Fruit fly (Drosophila melanogaster) whole organism, embryonic: ENCODE results near the gene Naa80.

ENCODE experiments used
- ATbp ChIP-seq: fragments of 200-800 bp; sonication (Bioruptor generic); optimal IDR thresholded peaks from 2 replicates; lab custom pipeline; 2017; ENCODE audit warnings: missing biosample characterization, mild to moderate bottlenecking, missing genetic modification characterization, missing genetic modification reagents
- Asciz ChIP-seq: fragments of 200-800 bp; sonication (Bioruptor generic); optimal IDR thresholded peaks from 2 replicates; lab custom pipeline; 2017; ENCODE audit warnings: missing biosample characterization, mild to moderate bottlenecking, missing genetic modification characterization, missing genetic modification reagents
- Bdp1 ChIP-seq: fragments of 200-800 bp; sonication (Bioruptor generic); optimal IDR thresholded peaks from 3 replicates; lab custom pipeline; 2016; ENCODE audit warnings: missing biosample characterization, missing genetic modification characterization
- CG10366 ChIP-seq: fragments of 200-800 bp; sonication (Bioruptor generic); IDR thresholded peaks from 2 replicates; pipeline ENCODE4 v1.3.6; 2022; ENCODE audit warnings: missing biosample characterization, missing genetic modification characterization
- CG10565 ChIP-seq: fragments of 200-800 bp; sonication (Bioruptor generic); optimal IDR thresholded peaks from 3 replicates; lab custom pipeline; 2016; ENCODE audit warnings: missing biosample characterization, mild to moderate bottlenecking, missing genetic modification characterization
- CG10959 ChIP-seq: fragments of 200-800 bp; sonication (Bioruptor generic); IDR thresholded peaks from 2 replicates; pipeline ENCODE4 v1.3.6; 2022; ENCODE audit warnings: missing biosample characterization, missing genetic modification characterization
- CG10979 ChIP-seq: fragments of 200-800 bp; sonication (Bioruptor generic); optimal IDR thresholded peaks from 2 replicates; lab custom pipeline; 2018; ENCODE audit warnings: missing biosample characterization, mild to moderate bottlenecking, missing genetic modification characterization, moderate library complexity
- CG12104 ChIP-seq: fragments of 200-800 bp; sonication (Bioruptor generic); optimal IDR thresholded peaks from 3 replicates; lab custom pipeline; 2016; ENCODE audit warnings: missing biosample characterization, missing genetic modification characterization
- CG14050 ChIP-seq: fragments of 200-800 bp; sonication (Bioruptor generic); IDR thresholded peaks from 3 replicates; pipeline ENCODE4 v1.3.6; 2022; ENCODE audit warnings: missing biosample characterization, missing genetic modification characterization
- CG16815 ChIP-seq: fragments of 200-800 bp; sonication (Bioruptor generic); optimal IDR thresholded peaks from 3 replicates; lab custom pipeline; 2017; ENCODE audit warnings: missing biosample characterization, mild to moderate bottlenecking, missing genetic modification characterization
- CG17802 ChIP-seq: fragments of 200-800 bp; sonication (Bioruptor generic); optimal IDR thresholded peaks from 2 replicates; lab custom pipeline; 2018; ENCODE audit warnings: missing biosample characterization, mild to moderate bottlenecking, missing genetic modification characterization, moderate library complexity
- CG18764 ChIP-seq: fragments of 200-800 bp; sonication (Bioruptor generic); optimal IDR thresholded peaks from 3 replicates; lab custom pipeline; 2016; ENCODE audit warnings: missing biosample characterization, missing genetic modification characterization
- CG2120 ChIP-seq: fragments of 200-800 bp; sonication (Bioruptor generic); optimal IDR thresholded peaks from 3 replicates; lab custom pipeline; 2016; ENCODE audit warnings: missing biosample characterization, missing genetic modification characterization
- CG2202 ChIP-seq: fragments of 200-800 bp; sonication (Bioruptor generic); optimal IDR thresholded peaks from 2 replicates; lab custom pipeline; 2018; ENCODE audit warnings: missing biosample characterization, mild to moderate bottlenecking, missing genetic modification characterization
- CG2889 ChIP-seq: fragments of 200-800 bp; sonication (Bioruptor generic); IDR thresholded peaks from 3 replicates; pipeline ENCODE4 v1.3.6; 2022; ENCODE audit warnings: missing biosample characterization, missing genetic modification characterization
- CG4424 ChIP-seq: fragments of 200-800 bp; sonication (Bioruptor generic); optimal IDR thresholded peaks from 3 replicates; lab custom pipeline; 2016; ENCODE audit warnings: missing biosample characterization, missing genetic modification characterization
- CG6689 ChIP-seq: fragments of 200-800 bp; sonication (Bioruptor generic); IDR thresholded peaks from 2 replicates; pipeline ENCODE4 v1.3.6; 2022; ENCODE audit warnings: missing biosample characterization, missing genetic modification characterization
- CG6813 ChIP-seq: fragments of 200-800 bp; sonication (Bioruptor generic); optimal IDR thresholded peaks from 2 replicates; lab custom pipeline; 2017; ENCODE audit warnings: missing biosample characterization, missing genetic modification characterization, mild to moderate bottlenecking, moderate library complexity, missing genetic modification reagents
- CG8359 ChIP-seq: fragments of 200-800 bp; sonication (Bioruptor generic); optimal IDR thresholded peaks from 2 replicates; lab custom pipeline; 2017; ENCODE audit warnings: missing biosample characterization, mild to moderate bottlenecking, missing genetic modification characterization, borderline replicate concordance
- CG9437 ChIP-seq: fragments of 200-800 bp; sonication (Bioruptor generic); optimal IDR thresholded peaks from 2 replicates; lab custom pipeline; 2018; ENCODE audit warnings: missing biosample characterization, mild to moderate bottlenecking, missing genetic modification characterization
- Fer1 ChIP-seq: fragments of 200-800 bp; sonication (Bioruptor generic); optimal IDR thresholded peaks from 2 replicates; lab custom pipeline; 2017; ENCODE audit warnings: missing biosample characterization, mild to moderate bottlenecking, missing genetic modification characterization
- H15 ChIP-seq: fragments of 200-800 bp; sonication (Bioruptor generic); IDR thresholded peaks from 3 replicates; pipeline ENCODE4 v1.3.6; 2022; ENCODE audit warnings: missing biosample characterization, missing genetic modification characterization
- HLH3B ChIP-seq: fragments of 200-800 bp; sonication (Bioruptor generic); IDR thresholded peaks from 2 replicates; pipeline ENCODE4 v1.3.6; 2022; ENCODE audit warnings: missing biosample characterization, missing genetic modification characterization
- HLHmδ ChIP-seq: fragments of 200-800 bp; sonication (Bioruptor generic); optimal IDR thresholded peaks from 2 replicates; lab custom pipeline; 2018; ENCODE audit warnings: missing biosample characterization, mild to moderate bottlenecking, missing genetic modification characterization, moderate library complexity
- HmgZ ChIP-seq: fragments of 200-800 bp; sonication (Bioruptor generic); optimal IDR thresholded peaks from 2 replicates; lab custom pipeline; 2018; ENCODE audit warnings: missing biosample characterization, mild to moderate bottlenecking, missing genetic modification characterization
- Hmx ChIP-seq: fragments of 200-800 bp; sonication (Bioruptor generic); optimal IDR thresholded peaks from 2 replicates; lab custom pipeline; 2016; ENCODE audit warnings: missing biosample characterization, missing genetic modification characterization
- Hr78 ChIP-seq, 2 experiments: fragments of 200-800 bp in 1 of 2; fragments of >200 bp in 1 of 2; sonication (Bioruptor generic) in 1 of 2; optimal IDR thresholded peaks; 2 replicates each; lab custom pipeline; 2017 to 2019; ENCODE audit warnings: missing biosample characterization in 2 of 2, missing genetic modification characterization in 2 of 2, mild to moderate bottlenecking in 1 of 2, moderate library complexity in 1 of 2
- Lpt ChIP-seq: fragments of >200 bp; optimal IDR thresholded peaks from 2 replicates; lab custom pipeline; 2018; ENCODE audit warnings: missing biosample characterization, missing genetic modification characterization
- Nf-YB ChIP-seq: fragments of 200-800 bp; sonication (Bioruptor generic); optimal IDR thresholded peaks from 3 replicates; lab custom pipeline; 2019; ENCODE audit warnings: missing biosample characterization, mild to moderate bottlenecking, missing genetic modification characterization, moderate library complexity
- Xbp1 ChIP-seq: fragments of 200-800 bp; sonication (Bioruptor generic); optimal IDR thresholded peaks from 3 replicates; lab custom pipeline; 2016; ENCODE audit warnings: missing biosample characterization, mild to moderate bottlenecking, missing genetic modification characterization
- ab ChIP-seq: fragments of 200-800 bp; sonication (Bioruptor generic); optimal IDR thresholded peaks from 2 replicates; lab custom pipeline; 2016; ENCODE audit warnings: missing biosample characterization, missing genetic modification characterization
- crol ChIP-seq: fragments of 200-800 bp; sonication (Bioruptor generic); IDR thresholded peaks from 2 replicates; pipeline ENCODE4 v1.3.6; 2022; ENCODE audit warnings: missing biosample characterization, missing genetic modification characterization
- danr ChIP-seq: fragments of 200-800 bp; sonication (Bioruptor generic); IDR thresholded peaks from 2 replicates; pipeline ENCODE4 v1.3.6; 2022; ENCODE audit warnings: missing biosample characterization, missing genetic modification characterization
- fd96Cb ChIP-seq: fragments of 200-800 bp; sonication (Bioruptor generic); optimal IDR thresholded peaks from 2 replicates; lab custom pipeline; 2018; ENCODE audit warnings: missing biosample characterization, mild to moderate bottlenecking, missing genetic modification characterization, moderate library complexity
- grau ChIP-seq: fragments of 200-800 bp; optimal IDR thresholded peaks from 3 replicates; lab custom pipeline; 2019; ENCODE audit warnings: missing biosample characterization, mild to moderate bottlenecking, missing genetic modification characterization, moderate library complexity
- hb ChIP-seq: fragments of 200-800 bp; sonication (Bioruptor generic); IDR thresholded peaks from 3 replicates; pipeline ENCODE4 v1.3.6; 2022; ENCODE audit warnings: missing biosample characterization, missing genetic modification characterization; ENCODE audit not compliant: partially characterized antibody
- hbn ChIP-seq: fragments of 200-800 bp; sonication (Bioruptor generic); IDR thresholded peaks from 2 replicates; pipeline ENCODE4 v1.3.6; 2022; ENCODE audit warnings: missing biosample characterization, missing genetic modification characterization; ENCODE audit not compliant: partially characterized antibody
- hkb ChIP-seq, 2 experiments: fragments of 200-800 bp in 1 of 2; fragments of >200 bp in 1 of 2; sonication (Bioruptor generic) in 1 of 2; IDR thresholded peaks in 1 of 2; optimal IDR thresholded peaks in 1 of 2; 2 replicates each; pipeline versions ENCODE4 v1.3.6 to Lab custom; 2017 to 2022; ENCODE audit warnings: missing biosample characterization in 1 of 2, missing genetic modification characterization in 1 of 2
- nerfin-1 ChIP-seq: fragments of 200-800 bp; sonication (Bioruptor generic); optimal IDR thresholded peaks from 3 replicates; lab custom pipeline; 2019; ENCODE audit warnings: missing biosample characterization, mild to moderate bottlenecking, missing genetic modification characterization, moderate library complexity
- p53 ChIP-seq: fragments of 200-800 bp; sonication (Bioruptor generic); optimal IDR thresholded peaks from 2 replicates; lab custom pipeline; 2016; ENCODE audit warnings: missing biosample characterization, missing genetic modification characterization
- peb ChIP-seq: fragments of 200-800 bp; sonication (Bioruptor generic); IDR thresholded peaks from 2 replicates; pipeline ENCODE4 v1.3.6; 2022; ENCODE audit warnings: missing biosample characterization, missing genetic modification characterization
- pnt ChIP-seq: fragments of 200-800 bp; sonication (Bioruptor generic); optimal IDR thresholded peaks from 3 replicates; lab custom pipeline; 2016; ENCODE audit warnings: missing biosample characterization, missing genetic modification characterization
- pros ChIP-seq: fragments of 200-800 bp; sonication (Bioruptor generic); optimal IDR thresholded peaks from 3 replicates; lab custom pipeline; 2019; ENCODE audit warnings: missing biosample characterization, mild to moderate bottlenecking, missing genetic modification characterization, moderate library complexity
- row ChIP-seq: fragments of 200-800 bp; sonication (Bioruptor generic); IDR thresholded peaks from 3 replicates; pipeline ENCODE4 v1.3.6; 2022; ENCODE audit warnings: missing biosample characterization, missing genetic modification characterization
- salm ChIP-seq: fragments of 200-800 bp; sonication (Bioruptor generic); optimal IDR thresholded peaks from 2 replicates; lab custom pipeline; 2018; ENCODE audit warnings: missing biosample characterization, mild to moderate bottlenecking, missing genetic modification characterization
- sob ChIP-seq: fragments of 200-800 bp; sonication (Bioruptor generic); IDR thresholded peaks from 2 replicates; pipeline ENCODE4 v1.3.6; 2022; ENCODE audit warnings: missing biosample characterization, missing genetic modification characterization
- sug ChIP-seq: fragments of 200-800 bp; optimal IDR thresholded peaks from 2 replicates; lab custom pipeline; 2019; ENCODE audit warnings: missing biosample characterization, mild to moderate bottlenecking, missing genetic modification characterization, moderate library complexity
- tx ChIP-seq: fragments of 200-800 bp; sonication (Bioruptor generic); optimal IDR thresholded peaks from 2 replicates; lab custom pipeline; 2016; ENCODE audit warnings: missing biosample characterization, missing genetic modification characterization
- vnd ChIP-seq: fragments of 200-800 bp; sonication (Bioruptor generic); IDR thresholded peaks from 3 replicates; pipeline ENCODE4 v1.3.6; 2022; ENCODE audit warnings: missing biosample characterization, missing genetic modification characterization; ENCODE audit not compliant: partially characterized antibody
- wdn ChIP-seq: fragments of 200-800 bp; sonication (Bioruptor generic); IDR thresholded peaks from 2 replicates; pipeline ENCODE4 v1.3.6; 2022; ENCODE audit warnings: missing biosample characterization, missing genetic modification characterization

Gene Naa80

DNA sequence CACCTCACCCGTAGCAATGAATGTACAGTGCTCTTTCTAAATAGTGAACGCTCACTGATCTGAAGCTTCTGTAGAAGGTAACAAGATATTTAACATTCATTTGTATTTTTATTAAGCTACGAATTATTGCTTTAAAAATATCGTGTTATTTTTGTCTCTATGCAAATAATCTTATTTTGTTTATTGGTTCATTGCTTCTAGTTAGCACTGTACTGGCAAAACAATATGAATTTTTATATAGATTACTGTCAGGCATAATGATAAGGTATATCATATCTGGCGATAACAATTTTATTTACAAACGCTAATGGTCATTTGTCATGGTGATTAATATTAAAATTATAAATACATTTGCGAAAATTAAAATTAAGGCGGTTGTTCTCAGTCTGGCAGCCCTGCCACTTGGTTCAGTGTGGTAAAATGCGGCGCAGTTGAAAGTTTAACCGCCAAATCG is 3.9 kb downstream of the Naa80 start, which contains the start of gene CG9471 (continued):
- TF ChIP-seq pros (GFP tag; lab: Kevin White, UChicago) (no peak), tx (GFP tag; lab: Kevin White, UChicago) (peak; percentile 88), CG17802 (peak; percentile 50), HmgZ (tag; lab: Kevin White, UChicago) (peak; percentile 96), CG4424 (peak; percentile 91), crol (GFP tag; lab: Robert Waterston, UW) (0 out of 2 replicates have a peak, but pooled peaks have one; percentile 6), CG10979 (tag; lab: Kevin White, UChicago) (peak; percentile 86), CG12104 (GFP tag; lab: Kevin White, UChicago) (peak; percentile 85), pnt (GFP tag; lab: Kevin White, UChicago) (peak; percentile 89), sob (peak; percentile 94), Asciz (GFP tag; lab: Kevin White, UChicago) (peak; percentile 81), CG2889 (GFP tag; lab: Robert Waterston, UW) (peak; percentile 89), hb (GFP tag; lab: Robert Waterston, UW) (no peak), Bdp1 (GFP tag; lab: Kevin White, UChicago) (peak; percentile 78), CG9437 (GFP tag; lab: Kevin White, UChicago) (peak; percentile 82), Lpt (GFP tag; lab: Kevin White, UChicago) (no peak), CG10959 (GFP tag; lab: Robert Waterston, UW) (peak; percentile 81), CG10366 (peak; percentile 93), fd96Cb (tag; lab: Kevin White, UChicago) (peak; percentile 92), Hr78 (GFP tag; optimal IDR thresholded peaks at IDR 0.05; lab: Kevin White, UChicago) (peak in 1 of 2 experiments; percentile 73), p53 (GFP tag; lab: Kevin White, UChicago) (peak; percentile 3), ab (GFP tag; lab: Kevin White, UChicago) (peak; percentile 43), CG6689 (GFP tag; lab: Robert Waterston, UW) (peak; percentile 94), Fer1 (GFP tag; lab: Kevin White, UChicago) (peak; percentile 94), CG14050 (GFP tag; lab: Robert Waterston, UW) (peak; percentile 90), CG18764 (GFP tag; lab: Kevin White, UChicago) (peak; percentile 82), CG10565 (GFP tag; lab: Kevin White, UChicago) (peak; percentile 64), Nf-YB (peak; percentile 75), row (peak; percentile 98), vnd (GFP tag; lab: Robert Waterston, UW) (no peak), H15 (GFP tag; lab: Robert Waterston, UW) (peak; percentile 94), nerfin-1 (peak; percentile 80), CG16815 (GFP tag; lab: Kevin White, UChicago) (peak; percentile 87), sug (tag; lab: Kevin White, UChicago) (peak; percentile 91), wdn (peak; percentile 89), ATbp (peak; percentile 88), salm (peak; percentile 87), danr (GFP tag; lab: Robert Waterston, UW) (peak; percentile 74), grau (tag; lab: Kevin White, UChicago) (peak; percentile 99), CG2120 (GFP tag; lab: Kevin White, UChicago) (peak; percentile 96), peb (GFP tag; lab: Robert Waterston, UW) (peak; percentile 88), CG6813 (GFP tag; lab: Kevin White, UChicago) (peak; percentile 74), CG8359 (GFP tag; lab: Kevin White, UChicago) (peak; percentile 14), HLH3B (GFP tag; lab: Robert Waterston, UW) (peak; percentile 94), Hmx (GFP tag; lab: Kevin White, UChicago) (peak; percentile 88), hbn (GFP tag; lab: Robert Waterston, UW) (no peak), CG2202 (tag; lab: Kevin White, UChicago) (peak; percentile 76), Xbp1 (GFP tag; lab: Kevin White, UChicago) (peak; percentile 95), HLHmδ (GFP tag; lab: Kevin White, UChicago) (no peak), hkb (optimal IDR thresholded peaks at IDR 0.05; lab: Kevin White, UChicago) (no peak), hkb (GFP tag; IDR thresholded peaks at IDR 0.05; lab: Robert Waterston, UW) (peak; percentile 95)
